Fruit fly (Drosophila melanogaster) whole organism, embryonic: ENCODE measurements around the gene CG15514.
A peak's percentile ranks its signal among the peaks of the same experiment; 100 is the strongest.

Experiments
- BtbVII ChIP-seq: fragments of 200-800 bp; sonication (Bioruptor generic); optimal IDR thresholded peaks from 3 replicates; lab custom pipeline; 2017; ENCODE audit warnings: missing biosample characterization, mild to moderate bottlenecking, missing genetic modification characterization
- CG10209 ChIP-seq: fragments of 200-800 bp; sonication (Bioruptor generic); optimal IDR thresholded peaks from 3 replicates; lab custom pipeline; 2017; ENCODE audit warnings: missing biosample characterization, mild to moderate bottlenecking, missing genetic modification characterization, missing genetic modification reagents
- CG10366 ChIP-seq: fragments of 200-800 bp; sonication (Bioruptor generic); IDR thresholded peaks from 2 replicates; pipeline ENCODE4 v1.3.6; 2022; ENCODE audit warnings: missing biosample characterization, missing genetic modification characterization
- CG11560 ChIP-seq: fragments of 200-800 bp; sonication (Bioruptor generic); IDR thresholded peaks from 3 replicates; pipeline ENCODE4 v1.3.6; 2022; ENCODE audit warnings: missing biosample characterization, missing genetic modification characterization
- CG12104 ChIP-seq: fragments of 200-800 bp; sonication (Bioruptor generic); optimal IDR thresholded peaks from 3 replicates; lab custom pipeline; 2016; ENCODE audit warnings: missing biosample characterization, missing genetic modification characterization
- CG12769 ChIP-seq: fragments of 200-800 bp; sonication (Bioruptor generic); optimal IDR thresholded peaks from 2 replicates; lab custom pipeline; 2019; ENCODE audit warnings: missing biosample characterization, mild to moderate bottlenecking, missing genetic modification characterization, moderate library complexity
- CG13296 ChIP-seq: fragments of 200-800 bp; sonication (Bioruptor generic); optimal IDR thresholded peaks from 3 replicates; lab custom pipeline; 2018; ENCODE audit warnings: missing biosample characterization, mild to moderate bottlenecking, missing genetic modification characterization
- CG15011 ChIP-seq: fragments of 200-800 bp; sonication (Bioruptor generic); optimal IDR thresholded peaks from 3 replicates; lab custom pipeline; 2018; ENCODE audit warnings: missing biosample characterization, mild to moderate bottlenecking, missing genetic modification characterization
- CG17385 ChIP-seq: fragments of 200-800 bp; sonication (Bioruptor generic); optimal IDR thresholded peaks from 3 replicates; lab custom pipeline; 2018; ENCODE audit warnings: missing biosample characterization, mild to moderate bottlenecking, missing genetic modification characterization
- CG18599 ChIP-seq: fragments of 200-800 bp; sonication (Bioruptor generic); optimal IDR thresholded peaks from 3 replicates; lab custom pipeline; 2017; ENCODE audit warnings: missing biosample characterization, missing genetic modification characterization, mild to moderate bottlenecking, moderate library complexity, missing genetic modification reagents
- CG2889 ChIP-seq: fragments of 200-800 bp; sonication (Bioruptor generic); IDR thresholded peaks from 3 replicates; pipeline ENCODE4 v1.3.6; 2022; ENCODE audit warnings: missing biosample characterization, missing genetic modification characterization
- CG3065 ChIP-seq: fragments of 200-800 bp; sonication (Bioruptor generic); optimal IDR thresholded peaks from 2 replicates; lab custom pipeline; 2016; ENCODE audit warnings: missing biosample characterization, missing genetic modification characterization
- CG34224 ChIP-seq: fragments of 200-800 bp; sonication (Bioruptor generic); IDR thresholded peaks from 3 replicates; pipeline ENCODE4 v1.3.6; 2022; ENCODE audit warnings: missing biosample characterization, missing genetic modification characterization; ENCODE audit not compliant: partially characterized antibody
- CG4328 ChIP-seq: fragments of 200-800 bp; sonication (Bioruptor generic); optimal IDR thresholded peaks from 3 replicates; lab custom pipeline; 2017; ENCODE audit warnings: missing biosample characterization, missing genetic modification reagents, missing genetic modification characterization
- CG5953 ChIP-seq: fragments of 200-800 bp; sonication (Bioruptor generic); IDR thresholded peaks from 2 replicates; pipeline ENCODE4 v1.3.6; 2022; ENCODE audit warnings: missing biosample characterization, missing genetic modification characterization
- CG6854 ChIP-seq: fragments of 200-800 bp; sonication (Bioruptor generic); optimal IDR thresholded peaks from 3 replicates; lab custom pipeline; 2017; ENCODE audit warnings: missing biosample characterization, mild to moderate bottlenecking, missing genetic modification characterization
- CG8924 ChIP-seq: fragments of 200-800 bp; optimal IDR thresholded peaks from 3 replicates; lab custom pipeline; 2019; ENCODE audit warnings: missing biosample characterization, mild to moderate bottlenecking, missing genetic modification characterization, moderate library complexity
- Camta ChIP-seq: fragments of 200-800 bp; sonication (Bioruptor generic); optimal IDR thresholded peaks from 2 replicates; lab custom pipeline; 2016; ENCODE audit warnings: missing biosample characterization, missing genetic modification characterization
- Dbx ChIP-seq: fragments of 200-800 bp; sonication (Bioruptor generic); IDR thresholded peaks from 3 replicates; pipeline ENCODE4 v1.3.6; 2022; ENCODE audit warnings: missing biosample characterization, missing genetic modification characterization
- Dip2 ChIP-seq: fragments of 200-800 bp; sonication (Bioruptor generic); IDR thresholded peaks from 2 replicates; pipeline ENCODE4 v1.3.6; 2022; ENCODE audit warnings: missing biosample characterization, missing genetic modification characterization
- Eip74EF ChIP-seq, 2 experiments: fragments of 200-800 bp in 1 of 2; fragments of >200 bp in 1 of 2; sonication (Bioruptor generic) in 1 of 2; optimal IDR thresholded peaks; 2 replicates each; lab custom pipeline; 2017 to 2019; ENCODE audit warnings: missing biosample characterization in 2 of 2, missing genetic modification characterization in 2 of 2, mild to moderate bottlenecking in 1 of 2, moderate library complexity in 1 of 2
- Fer1 ChIP-seq: fragments of 200-800 bp; sonication (Bioruptor generic); optimal IDR thresholded peaks from 2 replicates; lab custom pipeline; 2017; ENCODE audit warnings: missing biosample characterization, mild to moderate bottlenecking, missing genetic modification characterization
- H2.0 ChIP-seq: fragments of 200-800 bp; sonication (Bioruptor generic); IDR thresholded peaks from 2 replicates; pipeline ENCODE4 v1.3.6; 2022; ENCODE audit warnings: missing biosample characterization, missing genetic modification characterization
- HHEX ChIP-seq: fragments of 200-800 bp; sonication (Bioruptor generic); optimal IDR thresholded peaks from 3 replicates; lab custom pipeline; 2017; ENCODE audit warnings: missing biosample characterization, mild to moderate bottlenecking, missing genetic modification characterization, missing genetic modification reagents
- Hand ChIP-seq: fragments of 200-800 bp; sonication (Bioruptor generic); optimal IDR thresholded peaks from 2 replicates; lab custom pipeline; 2017; ENCODE audit warnings: mild to moderate bottlenecking, missing biosample characterization, missing genetic modification reagents, missing genetic modification characterization
- Med ChIP-seq: fragments of 200-800 bp; sonication (Bioruptor generic); peaks from one replicate; lab custom pipeline; 2016; ENCODE audit warnings: missing biosample characterization, missing genetic modification characterization, mild to moderate bottlenecking, inconsistent platforms, moderate library complexity
- Meics ChIP-seq: fragments of 200-800 bp; sonication (Bioruptor generic); optimal IDR thresholded peaks from 2 replicates; lab custom pipeline; 2017; ENCODE audit warnings: missing biosample characterization, mild to moderate bottlenecking, missing genetic modification characterization
- NfI ChIP-seq: fragments of 200-800 bp; sonication (Bioruptor generic); optimal IDR thresholded peaks from 3 replicates; lab custom pipeline; 2018; ENCODE audit warnings: missing biosample characterization, mild to moderate bottlenecking, missing genetic modification characterization, moderate library complexity
- Pdp1 ChIP-seq, 2 experiments: fragments of 200-800 bp; sonication (Bioruptor generic); optimal IDR thresholded peaks; 3 replicates each; lab custom pipeline; 2016; ENCODE audit warnings: missing biosample characterization in 2 of 2, missing genetic modification characterization in 2 of 2, mild to moderate bottlenecking in 1 of 2, moderate library complexity in 1 of 2
- ap ChIP-seq: fragments of 200-800 bp; sonication (Bioruptor generic); IDR thresholded peaks from 2 replicates; pipeline ENCODE4 v1.3.6; 2022; ENCODE audit warnings: missing biosample characterization, missing genetic modification characterization
- ato ChIP-seq: fragments of 200-800 bp; sonication (Bioruptor generic); IDR thresholded peaks from 2 replicates; pipeline ENCODE4 v1.3.6; 2022; ENCODE audit warnings: missing biosample characterization, missing genetic modification characterization; ENCODE audit not compliant: partially characterized antibody
- bowl ChIP-seq: fragments of 200-800 bp; sonication (Bioruptor generic); IDR thresholded peaks from 2 replicates; pipeline ENCODE4 v1.3.6; 2022; ENCODE audit warnings: missing biosample characterization, missing genetic modification characterization
- br ChIP-seq: fragments of >200 bp; optimal IDR thresholded peaks from 2 replicates; lab custom pipeline; 2017
- cas ChIP-seq: fragments of 200-800 bp; sonication (Bioruptor generic); IDR thresholded peaks from 2 replicates; pipeline ENCODE4 v1.3.6; 2022; ENCODE audit warnings: missing biosample characterization, missing genetic modification characterization
- chinmo ChIP-seq: fragments of 200-800 bp; sonication (Bioruptor generic); IDR thresholded peaks from 4 replicates; pipeline ENCODE4 v1.3.6; 2022; ENCODE audit warnings: missing biosample characterization, missing genetic modification characterization; ENCODE audit not compliant: partially characterized antibody
- chm ChIP-seq: fragments of 200-800 bp; sonication (Bioruptor generic); IDR thresholded peaks from 2 replicates; pipeline ENCODE4 v1.3.6; 2022; ENCODE audit warnings: missing biosample characterization, missing genetic modification characterization
- danr ChIP-seq: fragments of 200-800 bp; sonication (Bioruptor generic); IDR thresholded peaks from 2 replicates; pipeline ENCODE4 v1.3.6; 2022; ENCODE audit warnings: missing biosample characterization, missing genetic modification characterization
- fd102C ChIP-seq: fragments of 200-800 bp; sonication (Bioruptor generic); optimal IDR thresholded peaks from 2 replicates; lab custom pipeline; 2018; ENCODE audit warnings: missing biosample characterization, mild to moderate bottlenecking, missing genetic modification characterization, moderate library complexity
- gcm ChIP-seq: fragments of 200-800 bp; sonication (Bioruptor generic); optimal IDR thresholded peaks from 2 replicates; lab custom pipeline; 2019; ENCODE audit warnings: missing biosample characterization, mild to moderate bottlenecking, missing genetic modification characterization, moderate library complexity
- gro ChIP-seq: fragments of 200-800 bp; sonication (Bioruptor generic); optimal IDR thresholded peaks from 2 replicates; lab custom pipeline; 2016; ENCODE audit warnings: missing biosample characterization, missing genetic modification characterization
- ken ChIP-seq: fragments of 200-800 bp; sonication (Bioruptor generic); IDR thresholded peaks from 3 replicates; pipeline ENCODE4 v1.3.6; 2022; ENCODE audit warnings: missing biosample characterization, missing genetic modification characterization
- klu ChIP-seq: fragments of 200-800 bp; sonication (Bioruptor generic); IDR thresholded peaks from 2 replicates; pipeline ENCODE4 v1.3.6; 2022; ENCODE audit warnings: missing biosample characterization, missing genetic modification characterization
- lbe ChIP-seq: fragments of 200-800 bp; sonication (Bioruptor generic); optimal IDR thresholded peaks from 2 replicates; lab custom pipeline; 2016; ENCODE audit warnings: missing biosample characterization, mild to moderate bottlenecking, missing genetic modification characterization
- maf-S ChIP-seq: fragments of 200-800 bp; sonication (Bioruptor generic); optimal IDR thresholded peaks from 2 replicates; lab custom pipeline; 2016; ENCODE audit warnings: missing biosample characterization, missing genetic modification characterization
- rib ChIP-seq: fragments of 200-800 bp; sonication (Bioruptor generic); IDR thresholded peaks from 2 replicates; pipeline ENCODE4 v1.3.6; 2022; ENCODE audit warnings: missing biosample characterization, missing genetic modification characterization
- sens ChIP-seq: fragments of 200-800 bp; sonication (Bioruptor generic); peaks from one replicate; lab custom pipeline; 2016; ENCODE audit warnings: missing biosample characterization, missing genetic modification characterization
- seq ChIP-seq: fragments of 200-800 bp; sonication (Bioruptor generic); IDR thresholded peaks from 2 replicates; pipeline ENCODE4 v1.3.6; 2022; ENCODE audit warnings: missing biosample characterization, missing genetic modification characterization
- unpg ChIP-seq: fragments of 200-800 bp; sonication (Bioruptor generic); optimal IDR thresholded peaks from 3 replicates; lab custom pipeline; 2018; ENCODE audit warnings: missing biosample characterization, mild to moderate bottlenecking, missing genetic modification characterization, moderate library complexity
- wor ChIP-seq: fragments of 200-800 bp; sonication (Bioruptor generic); IDR thresholded peaks from 2 replicates; pipeline ENCODE4 v1.3.6; 2022; ENCODE audit warnings: missing biosample characterization, missing genetic modification characterization

CG15514 gene

DNA sequence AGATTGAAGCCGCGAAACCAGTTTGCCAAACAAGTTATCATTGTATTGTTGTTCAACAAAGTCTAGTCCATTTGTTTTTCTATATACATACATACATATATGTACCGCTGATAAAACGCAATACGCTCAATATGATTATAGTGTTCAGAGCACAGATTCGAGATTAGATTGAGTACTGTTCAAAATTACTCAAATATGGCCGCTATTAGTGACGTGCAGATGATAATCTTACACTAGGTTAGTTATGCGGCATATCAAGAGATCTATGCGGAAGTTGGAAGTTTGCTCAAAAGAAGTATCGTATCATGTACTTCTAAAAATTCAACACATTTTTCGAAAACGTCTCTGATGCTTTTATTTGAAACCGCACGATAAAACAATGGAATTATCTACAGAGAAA is 6.6 kb upstream of the CG15514 start (continued):
- TF ChIP-seq Pdp1 (GFP tag; optimal IDR thresholded peaks at IDR 0.05; lab: Kevin White, UChicago): peak in 1 of 2 experiments; percentile 0
- TF ChIP-seq chinmo: peak; percentile 67; the same call in 2 of the 4 replicates
- TF ChIP-seq CG12104 (GFP tag; lab: Kevin White, UChicago): no peak
- peak; percentile 33; the same call in 1 of the 3 replicates for TF ChIP-seq CG34224 (GFP tag; lab: Robert Waterston, UW)
- TF ChIP-seq unpg (GFP tag; lab: Kevin White, UChicago): no peak
- no peak for TF ChIP-seq CG15011 (GFP tag; lab: Kevin White, UChicago)
- TF ChIP-seq CG10209 (GFP tag; lab: Kevin White, UChicago): no peak
- TF ChIP-seq CG4328 (GFP tag; lab: Kevin White, UChicago): no peak
- TF ChIP-seq H2.0 (GFP tag; lab: Robert Waterston, UW): no peak
- TF ChIP-seq Dip2 (GFP tag; lab: Robert Waterston, UW): no peak
- no peak for TF ChIP-seq Camta (GFP tag; lab: Kevin White, UChicago)
- no peak for TF ChIP-seq ap (GFP tag; lab: Robert Waterston, UW)
- TF ChIP-seq chm (GFP tag; lab: Robert Waterston, UW): no peak
- TF ChIP-seq CG2889 (GFP tag; lab: Robert Waterston, UW): no peak
- no peak for TF ChIP-seq bowl (GFP tag; lab: Robert Waterston, UW)
- no peak for TF ChIP-seq ken (GFP tag; lab: Robert Waterston, UW)
- TF ChIP-seq CG8924 (tag; lab: Kevin White, UChicago): peak; percentile 21
- TF ChIP-seq maf-S (GFP tag; lab: Kevin White, UChicago): no peak
- no peak for TF ChIP-seq klu (GFP tag; lab: Robert Waterston, UW)
- TF ChIP-seq rib (GFP tag; lab: Robert Waterston, UW): no peak
- no peak for TF ChIP-seq CG12769 (tag; lab: Kevin White, UChicago)
- TF ChIP-seq gcm (GFP tag; lab: Kevin White, UChicago): no peak
- TF ChIP-seq seq (GFP tag; lab: Robert Waterston, UW): no peak
- no peak for TF ChIP-seq lbe
- no peak for TF ChIP-seq Dbx (GFP tag; lab: Robert Waterston, UW)
- peak in 1 of 2 experiments; percentile 36 for TF ChIP-seq Eip74EF (GFP tag; optimal IDR thresholded peaks at IDR 0.05; lab: Kevin White, UChicago)
- TF ChIP-seq CG10366 (GFP tag; lab: Robert Waterston, UW): no peak

DNA sequence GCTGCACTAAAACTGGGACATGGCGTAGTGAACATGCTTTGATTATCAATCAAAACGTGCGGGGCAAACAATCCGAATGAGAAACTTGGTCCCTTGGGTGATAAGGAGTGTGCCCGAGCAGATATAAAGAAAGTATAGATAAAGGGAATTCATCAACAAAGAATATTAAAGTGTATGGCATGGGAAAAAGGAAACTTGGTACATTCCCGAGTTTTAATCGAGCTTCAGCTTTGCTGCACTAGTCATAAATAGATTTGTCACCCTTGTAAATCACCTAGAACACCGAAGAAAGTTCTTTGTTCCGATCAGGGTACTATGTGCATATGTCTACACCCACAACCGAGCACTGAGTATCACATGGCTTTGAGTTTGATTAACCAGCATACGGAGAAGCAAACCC is 6.2 kb upstream of the CG15514 start:
- no peak for TF ChIP-seq CG3065 (GFP tag; lab: Kevin White, UChicago)
- no peak for TF ChIP-seq CG11560 (tag; lab: Robert Waterston, UW)
- TF ChIP-seq gro (GFP tag; lab: Kevin White, UChicago): no peak
- no peak for TF ChIP-seq wor (GFP tag; lab: Robert Waterston, UW)
- TF ChIP-seq, all 482 proteins: peak for 0

DNA sequence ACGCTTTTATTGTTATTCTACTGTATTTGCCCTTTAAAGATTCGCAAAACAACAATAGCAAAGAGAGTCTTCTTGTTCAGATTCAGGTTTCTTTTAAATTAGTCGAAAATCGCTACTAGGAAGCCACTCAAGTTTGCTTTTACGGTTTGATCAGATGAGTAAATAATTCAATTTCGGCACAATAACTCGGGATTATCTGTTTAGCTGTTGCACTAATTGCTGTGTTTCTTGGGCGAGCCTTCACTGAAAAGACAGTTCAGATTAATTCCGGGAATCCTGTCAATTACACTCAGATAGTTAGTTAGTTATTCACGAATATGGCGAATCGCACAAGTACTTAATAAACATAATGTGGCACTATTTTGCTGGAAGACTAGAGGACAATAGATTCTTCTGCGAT is 5.4 kb upstream of the CG15514 start:
- no peak for TF ChIP-seq danr (GFP tag; lab: Robert Waterston, UW)
- peak; percentile 18 for TF ChIP-seq CG6854 (GFP tag; lab: Kevin White, UChicago)
- peak; percentile 3 for TF ChIP-seq sens (GFP tag; lab: Kevin White, UChicago)
- no peak for TF ChIP-seq CG10209 (GFP tag; lab: Kevin White, UChicago)
- TF ChIP-seq BtbVII (GFP tag; lab: Kevin White, UChicago): peak; percentile 48
- no peak for TF ChIP-seq CG5953
- peak; percentile 60 for TF ChIP-seq CG18599 (GFP tag; lab: Kevin White, UChicago)
- no peak for TF ChIP-seq br (lab: Kevin White, UChicago)
- no peak for TF ChIP-seq CG17385 (GFP tag; lab: Kevin White, UChicago)
- no peak for TF ChIP-seq ato
- TF ChIP-seq Meics (GFP tag; lab: Kevin White, UChicago): peak; percentile 2
- peak; percentile 31 for TF ChIP-seq Hand (GFP tag; lab: Kevin White, UChicago)
- no peak for TF ChIP-seq NfI (GFP tag; lab: Kevin White, UChicago)
- peak; percentile 15 for TF ChIP-seq HHEX
- no peak for TF ChIP-seq fd102C (GFP tag; lab: Kevin White, UChicago)
- TF ChIP-seq cas (GFP tag; lab: Robert Waterston, UW): no peak
- peak; percentile 58 for TF ChIP-seq Fer1 (GFP tag; lab: Kevin White, UChicago)
- TF ChIP-seq Med (GFP tag; lab: Kevin White, UChicago): peak; percentile 16
- TF ChIP-seq CG13296 (GFP tag; lab: Kevin White, UChicago): peak; percentile 14
